Worm (Caenorhabditis elegans) whole organism, early embryonic: ENCODE measurements around the gene tre-3.

Experiments used
- B0310.2 ChIP-seq: sonication (generic microtip); optimal IDR thresholded peaks from 2 replicates; lab custom pipeline; 2016; ENCODE audit warnings: mild to moderate bottlenecking, missing genetic modification characterization, missing compliant biosample characterization
- F13C5.2 ChIP-seq: sonication (generic microtip); optimal IDR thresholded peaks from 2 replicates; lab custom pipeline; 2017; ENCODE audit warnings: mild to moderate bottlenecking, missing genetic modification characterization, inconsistent platforms, missing compliant biosample characterization
- aly-1 ChIP-seq: sonication (generic microtip); optimal IDR thresholded peaks from 2 replicates; lab custom pipeline; 2016; ENCODE audit warnings: missing genetic modification characterization, missing compliant biosample characterization
- ama-1 ChIP-seq: fragments of 150-350 bp; optimal IDR thresholded peaks from 2 replicates; lab custom pipeline; 2014
- ceh-13 ChIP-seq: fragments of 200-800 bp; sonication (Bioruptor generic); optimal IDR thresholded peaks from 2 replicates; lab custom pipeline; 2018; ENCODE audit warnings: mild to moderate bottlenecking, missing genetic modification characterization, missing compliant biosample characterization
- ceh-36 ChIP-seq: sonication (generic microtip); optimal IDR thresholded peaks from 2 replicates; lab custom pipeline; 2016; ENCODE audit warnings: missing genetic modification characterization, inconsistent platforms, missing compliant biosample characterization
- ets-7 ChIP-seq: sonication (generic microtip); optimal IDR thresholded peaks from 2 replicates; lab custom pipeline; 2016; ENCODE audit warnings: missing genotype, missing genetic modification characterization, missing compliant biosample characterization
- flt-1 ChIP-seq: fragments of 200-800 bp; sonication (Bioruptor generic); IDR thresholded peaks from 2 replicates; pipeline ENCODE4 v1.3.6; 2022; ENCODE audit warnings: missing genetic modification characterization, missing compliant biosample characterization
- hmbx-1 ChIP-seq: sonication (generic microtip); optimal IDR thresholded peaks from 2 replicates; lab custom pipeline; 2016; ENCODE audit warnings: mild to moderate bottlenecking, missing genetic modification characterization, missing compliant biosample characterization
- hmg-4 ChIP-seq: fragments of 200-800 bp; sonication (Bioruptor generic); optimal IDR thresholded peaks from 2 replicates; lab custom pipeline; 2018; ENCODE audit warnings: mild to moderate bottlenecking, missing genetic modification characterization, missing compliant biosample characterization
- hnd-1 ChIP-seq: sonication (generic microtip); optimal IDR thresholded peaks from 2 replicates; lab custom pipeline; 2016; ENCODE audit warnings: missing genetic modification characterization, missing compliant biosample characterization
- pes-1 ChIP-seq: fragments of 200-800 bp; sonication (Bioruptor generic); IDR thresholded peaks from 2 replicates; pipeline ENCODE4 v1.3.6; 2022; ENCODE audit warnings: missing genetic modification reagents, missing genetic modification characterization, missing compliant biosample characterization
- scrt-1 ChIP-seq: fragments of 200-800 bp; sonication (Bioruptor generic); IDR thresholded peaks from 2 replicates; pipeline ENCODE4 v1.3.6; 2022; ENCODE audit warnings: missing genetic modification characterization, missing compliant biosample characterization
- sea-1 ChIP-seq: fragments of 200-800 bp; sonication (Bioruptor generic); conservative IDR thresholded peaks from 2 replicates; pipeline ENCODE4 v1.3.6; 2022; ENCODE audit warnings: missing genetic modification characterization, missing compliant biosample characterization
- tbx-11 ChIP-seq: fragments of 200-800 bp; sonication (Bioruptor generic); IDR thresholded peaks from 2 replicates; pipeline ENCODE4 v1.3.6; 2022; ENCODE audit warnings: missing genetic modification characterization, missing compliant biosample characterization
- tbx-37 ChIP-seq: fragments of 200-800 bp; sonication (Bioruptor generic); conservative IDR thresholded peaks from 2 replicates; pipeline ENCODE4 v1.3.6; 2022; ENCODE audit warnings: missing genetic modification reagents, missing genetic modification characterization, missing compliant biosample characterization
- tra-4 ChIP-seq: sonication (generic microtip); optimal IDR thresholded peaks from 2 replicates; lab custom pipeline; 2017; ENCODE audit warnings: missing genetic modification characterization, missing compliant biosample characterization

The tre-3 gene

DNA sequence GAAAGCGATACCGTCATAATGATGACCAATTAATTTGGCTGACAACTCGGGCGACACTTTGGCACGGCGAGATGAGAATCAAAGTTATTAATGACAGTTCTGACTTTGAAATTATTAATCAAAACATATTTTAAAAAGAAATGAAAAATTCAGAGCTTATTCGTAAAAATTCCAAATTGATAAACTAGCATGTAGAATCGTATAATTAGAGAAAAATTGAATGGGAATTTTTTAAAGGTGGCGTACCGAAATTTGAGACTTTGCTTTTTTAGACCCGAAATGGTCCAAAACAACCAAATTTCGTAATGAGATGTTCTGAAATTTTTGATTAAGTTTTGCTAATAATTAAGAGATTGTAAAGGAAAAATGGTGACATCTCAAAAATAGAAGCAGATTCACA lies 10.3 kb upstream of the tre-3 start, which contains the start of gene daf-11:
Gene daf-11 (minus strand): TSS at position 101 of the 400 bp plus-strand sequence.
- TF ChIP-seq flt-1 (GFP tag; lab: Robert Waterston, UW) = no peak
- TF ChIP-seq tbx-11 = no peak
- no peak for TF ChIP-seq F13C5.2 (tag; lab: Kevin White, UChicago)
- TF ChIP-seq ets-7 = no peak
- TF ChIP-seq pes-1 (GFP tag; lab: Robert Waterston, UW) = no peak
- no peak for TF ChIP-seq hmg-4
- TF ChIP-seq ceh-13 (GFP tag; lab: Kevin White, UChicago) = no peak
- no peak for TF ChIP-seq hnd-1
- TF ChIP-seq aly-1 (tag; lab: Kevin White, UChicago) = no peak
- no peak for TF ChIP-seq hmbx-1

DNA sequence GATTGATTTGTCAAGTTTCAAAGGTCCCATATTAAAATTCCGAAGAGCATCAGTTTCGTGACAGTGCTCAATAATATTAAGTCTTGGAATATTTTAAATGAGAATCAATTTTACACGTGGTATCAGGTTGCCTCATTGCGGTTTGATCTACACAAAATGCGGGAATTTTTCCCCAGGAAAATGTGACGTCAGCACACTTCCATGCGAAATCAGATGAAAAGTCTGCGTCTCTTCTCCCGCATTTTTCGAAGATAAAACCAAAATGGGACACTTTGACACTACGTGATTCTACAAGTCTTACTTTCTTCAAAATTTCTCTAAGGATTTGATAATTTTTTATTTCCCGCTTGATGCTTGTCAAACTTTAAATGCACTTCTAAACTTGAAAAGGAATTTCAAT lies 7.2 kb upstream of the tre-3 start:
- TF ChIP-seq aly-1 (tag; lab: Kevin White, UChicago) = no peak
- no peak for TF ChIP-seq B0310.2 (tag; lab: Kevin White, UChicago)
- TF ChIP-seq ceh-13 (GFP tag; lab: Kevin White, UChicago) = no peak
- TF ChIP-seq hmg-4 = no peak
- TF ChIP-seq F13C5.2 (tag; lab: Kevin White, UChicago) = no peak
- no peak for TF ChIP-seq hnd-1
- no peak for TF ChIP-seq flt-1 (GFP tag; lab: Robert Waterston, UW)
- TF ChIP-seq tbx-37 = no peak
- TF ChIP-seq scrt-1 = no peak
- TF ChIP-seq pes-1 (GFP tag; lab: Robert Waterston, UW) = no peak
- TF ChIP-seq ama-1 = no peak
- TF ChIP-seq sea-1 (GFP tag; lab: Robert Waterston, UW) = no peak
- no peak for TF ChIP-seq tra-4 (tag; lab: Kevin White, UChicago)
- TF ChIP-seq ceh-36 (tag; lab: Kevin White, UChicago) = no peak
- TF ChIP-seq hmbx-1 = no peak
- TF ChIP-seq ets-7 = no peak
- no peak for TF ChIP-seq tbx-11

ce11 chrV:11716930-11717329 lies 1.2 kb upstream of the tre-3 start:
- TF ChIP-seq tbx-11 = no peak
- no peak for TF ChIP-seq ceh-36 (tag; lab: Kevin White, UChicago)
- TF ChIP-seq hnd-1 = no peak
- no peak for TF ChIP-seq ama-1
- no peak for TF ChIP-seq ceh-13 (GFP tag; lab: Kevin White, UChicago)
- TF ChIP-seq tbx-37 = no peak
- no peak for TF ChIP-seq ets-7
- TF ChIP-seq B0310.2 (tag; lab: Kevin White, UChicago) = no peak
- no peak for TF ChIP-seq aly-1 (tag; lab: Kevin White, UChicago)
- no peak for TF ChIP-seq F13C5.2 (tag; lab: Kevin White, UChicago)
- TF ChIP-seq hmbx-1 = no peak
- TF ChIP-seq tra-4 (tag; lab: Kevin White, UChicago) = no peak
- no peak for TF ChIP-seq pes-1 (GFP tag; lab: Robert Waterston, UW)
- no peak for TF ChIP-seq scrt-1

ce11 chrV:11711751-11712150 lies 4.0 kb downstream of the tre-3 start:
- no peak for TF ChIP-seq scrt-1
- TF ChIP-seq ceh-13 (GFP tag; lab: Kevin White, UChicago) = no peak
- no peak for TF ChIP-seq ets-7
- TF ChIP-seq hnd-1 = no peak
- TF ChIP-seq F13C5.2 (tag; lab: Kevin White, UChicago) = no peak
- no peak for TF ChIP-seq aly-1 (tag; lab: Kevin White, UChicago)
- TF ChIP-seq B0310.2 (tag; lab: Kevin White, UChicago) = no peak
- no peak for TF ChIP-seq hmbx-1

DNA sequence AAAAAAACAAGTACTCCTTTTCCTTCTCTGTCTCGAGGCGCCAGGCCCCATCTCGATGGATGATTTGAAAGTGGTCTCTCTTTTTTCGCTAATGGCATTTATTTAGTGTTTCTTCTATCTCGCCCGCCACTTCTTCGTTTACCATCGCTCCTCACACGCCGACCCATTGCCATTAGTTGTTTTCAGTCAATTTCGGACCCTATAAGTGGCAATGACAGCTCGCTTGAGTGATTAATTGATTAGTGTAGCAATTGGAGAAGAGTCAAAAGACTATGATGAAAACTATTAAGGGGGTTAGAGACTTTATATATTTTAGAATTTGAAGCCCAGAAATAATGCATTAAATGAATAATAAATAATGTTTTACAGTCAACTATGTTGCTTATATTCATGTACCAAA lies 9.3 kb downstream of the tre-3 start:
- TF ChIP-seq flt-1 (GFP tag; lab: Robert Waterston, UW) (no peak), ama-1 (no peak), pes-1 (GFP tag; lab: Robert Waterston, UW) (no peak), ceh-36 (tag; lab: Kevin White, UChicago) (no peak), ceh-13 (GFP tag; lab: Kevin White, UChicago) (no peak), ets-7 (no peak), B0310.2 (tag; lab: Kevin White, UChicago) (no peak), tbx-37 (no peak), tra-4 (tag; lab: Kevin White, UChicago) (no peak), tbx-11 (no peak), hmbx-1 (no peak), aly-1 (tag; lab: Kevin White, UChicago) (no peak), scrt-1 (no peak), hmg-4 (no peak), F13C5.2 (tag; lab: Kevin White, UChicago) (no peak), hnd-1 (no peak), sea-1 (GFP tag; lab: Robert Waterston, UW) (no peak)

DNA sequence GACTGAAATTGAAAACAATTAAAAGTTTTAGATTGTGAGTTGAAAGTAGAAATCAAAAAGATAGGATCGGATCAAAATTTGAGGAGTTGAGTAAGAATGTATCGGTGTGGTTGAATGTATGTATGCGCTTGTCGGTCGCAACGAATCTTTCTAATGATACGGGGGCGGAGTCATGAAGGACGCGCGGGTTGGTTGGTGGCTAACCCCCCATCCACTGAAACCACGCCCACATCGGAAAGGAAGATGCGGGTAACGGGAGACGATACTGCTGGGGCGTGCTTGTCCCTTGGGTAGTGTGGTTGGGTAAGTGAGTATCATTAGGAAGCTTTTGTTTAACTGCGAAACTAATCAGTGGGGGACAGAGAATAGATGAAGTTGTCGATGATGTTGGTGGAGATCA lies 10.3 kb downstream of the tre-3 start, which contains the start of gene ceh-32:
Gene ceh-32 (minus strand): TSS at position 2 of the 400 bp plus-strand sequence.
- TF ChIP-seq hnd-1 = no peak
- TF ChIP-seq pes-1 (GFP tag; lab: Robert Waterston, UW) = no peak
- TF ChIP-seq ama-1 = no peak
- no peak for TF ChIP-seq ceh-36 (tag; lab: Kevin White, UChicago)
- TF ChIP-seq F13C5.2 (tag; lab: Kevin White, UChicago) = peak; percentile 1
- TF ChIP-seq tra-4 (tag; lab: Kevin White, UChicago) = no peak

DNA sequence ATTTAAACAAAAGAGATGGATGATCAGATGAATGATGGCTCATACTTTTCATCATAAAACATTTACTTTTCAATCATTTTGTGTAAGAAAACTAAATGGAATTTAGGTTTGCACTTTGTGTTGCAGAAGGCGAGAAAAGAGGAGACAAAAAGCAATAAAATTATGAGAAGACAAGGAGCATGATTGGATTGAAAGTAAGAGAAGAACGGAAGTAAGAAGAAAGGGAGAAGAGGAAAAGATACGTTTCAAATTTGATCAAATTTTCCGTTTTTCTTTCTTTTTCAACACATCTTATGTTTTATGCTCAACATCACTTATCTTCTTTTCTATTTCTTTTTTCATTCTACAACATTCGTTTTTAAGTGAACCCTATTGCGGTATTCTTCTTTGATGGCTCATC lies 11.0 kb downstream of the tre-3 start:
- TF ChIP-seq hmg-4 (no peak), F13C5.2 (tag; lab: Kevin White, UChicago) (no peak), pes-1 (GFP tag; lab: Robert Waterston, UW) (no peak), ama-1 (no peak), tra-4 (tag; lab: Kevin White, UChicago) (no peak), B0310.2 (tag; lab: Kevin White, UChicago) (no peak), aly-1 (tag; lab: Kevin White, UChicago) (no peak), hmbx-1 (no peak), ceh-13 (GFP tag; lab: Kevin White, UChicago) (no peak), scrt-1 (no peak), hnd-1 (no peak), tbx-37 (no peak), sea-1 (GFP tag; lab: Robert Waterston, UW) (no peak), ceh-36 (tag; lab: Kevin White, UChicago) (no peak), tbx-11 (no peak), flt-1 (GFP tag; lab: Robert Waterston, UW) (no peak), ets-7 (no peak)

DNA sequence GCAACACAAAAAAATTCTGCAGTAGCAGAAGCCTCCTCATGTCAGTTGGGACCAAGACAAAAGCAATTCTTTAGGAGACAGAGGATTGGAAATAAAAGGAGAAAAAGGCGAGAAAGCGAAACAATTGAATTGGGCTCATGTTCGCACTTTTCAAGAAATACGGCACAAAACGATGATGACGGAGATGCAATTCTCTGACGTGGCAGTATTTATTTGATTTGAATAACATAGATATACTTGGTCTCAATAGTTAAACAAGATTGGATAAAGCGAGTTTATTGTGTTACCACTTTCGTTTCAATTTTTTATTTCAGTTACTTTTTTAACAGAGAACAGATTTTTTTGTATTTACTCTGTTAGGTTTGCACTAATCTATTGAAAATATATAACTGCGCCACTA lies 18.2 kb downstream of the tre-3 start:
- TF ChIP-seq aly-1 (tag; lab: Kevin White, UChicago) (no peak), pes-1 (GFP tag; lab: Robert Waterston, UW) (no peak), scrt-1 (no peak), tbx-11 (no peak), hnd-1 (no peak), ets-7 (no peak), ama-1 (no peak), tra-4 (tag; lab: Kevin White, UChicago) (no peak), tbx-37 (no peak), hmbx-1 (no peak), B0310.2 (tag; lab: Kevin White, UChicago) (no peak), flt-1 (GFP tag; lab: Robert Waterston, UW) (no peak), hmg-4 (no peak)
